Worm (Caenorhabditis elegans) whole organism, late embryonic: ENCODE data around the gene unc-43.
A peak's percentile ranks its signal among the peaks of the same experiment; 100 is the strongest.

Experiments
- C08G9.2 ChIP-seq: sonication (generic microtip); optimal IDR thresholded peaks from 2 replicates; lab custom pipeline; 2016; ENCODE audit warnings: mild to moderate bottlenecking, missing genetic modification characterization, moderate library complexity, missing compliant biosample characterization
- C38D4.7 ChIP-seq: fragments of 200-800 bp; sonication (Bioruptor generic); optimal IDR thresholded peaks from 2 replicates; lab custom pipeline; 2018; ENCODE audit warnings: mild to moderate bottlenecking, missing genetic modification characterization, moderate library complexity, missing compliant biosample characterization
- F13H6.1 ChIP-seq: sonication (generic microtip); optimal IDR thresholded peaks from 2 replicates; lab custom pipeline; 2016; ENCODE audit warnings: missing genetic modification characterization, missing compliant biosample characterization
- K02D7.2 ChIP-seq: sonication (generic microtip); optimal IDR thresholded peaks from 2 replicates; lab custom pipeline; 2017; ENCODE audit warnings: mild to moderate bottlenecking, missing genetic modification characterization, missing compliant biosample characterization
- T23F11.4 ChIP-seq: fragments of 200-800 bp; sonication (Bioruptor generic); optimal IDR thresholded peaks from 2 replicates; lab custom pipeline; 2018; ENCODE audit warnings: mild to moderate bottlenecking, missing genetic modification characterization, missing compliant biosample characterization
- ceh-14 ChIP-seq: sonication (generic microtip); optimal IDR thresholded peaks from 2 replicates; lab custom pipeline; 2016; ENCODE audit warnings: missing genotype, missing genetic modification characterization, missing compliant biosample characterization
- ceh-18 ChIP-seq: sonication (generic microtip); optimal IDR thresholded peaks from 2 replicates; lab custom pipeline; 2016; ENCODE audit warnings: missing genetic modification characterization, missing compliant biosample characterization
- ceh-22 ChIP-seq: sonication (generic microtip); optimal IDR thresholded peaks from 2 replicates; lab custom pipeline; 2017; ENCODE audit warnings: missing biosample characterization, missing genetic modification characterization
- ceh-31 ChIP-seq: sonication (generic microtip); optimal IDR thresholded peaks from 2 replicates; lab custom pipeline; 2016; ENCODE audit warnings: missing genetic modification characterization, missing compliant biosample characterization
- ceh-48 ChIP-seq: sonication (generic microtip); optimal IDR thresholded peaks from 2 replicates; lab custom pipeline; 2016; ENCODE audit warnings: missing genetic modification characterization, inconsistent platforms, missing compliant biosample characterization
- ceh-9 ChIP-seq: sonication (generic microtip); optimal IDR thresholded peaks from 2 replicates; lab custom pipeline; 2016; ENCODE audit warnings: mild to moderate bottlenecking, missing genetic modification characterization, inconsistent platforms, missing compliant biosample characterization
- che-1 ChIP-seq: sonication (generic microtip); optimal IDR thresholded peaks from 2 replicates; lab custom pipeline; 2016; ENCODE audit warnings: mild to moderate bottlenecking, missing genetic modification characterization, missing compliant biosample characterization
- dmd-4 ChIP-seq: sonication (generic microtip); optimal IDR thresholded peaks from 2 replicates; lab custom pipeline; 2016; ENCODE audit warnings: borderline replicate concordance, missing genetic modification characterization, missing compliant biosample characterization
- dve-1 ChIP-seq: sonication (generic microtip); optimal IDR thresholded peaks from 2 replicates; lab custom pipeline; 2017; ENCODE audit warnings: antibody characterized with exemption, mild to moderate bottlenecking, missing genetic modification characterization, missing compliant biosample characterization
- elt-2 ChIP-seq: sonication (generic microtip); optimal IDR thresholded peaks from 2 replicates; lab custom pipeline; 2016; ENCODE audit warnings: missing genetic modification reagents, missing genetic modification characterization, missing compliant biosample characterization
- fax-1 ChIP-seq: sonication (generic microtip); optimal IDR thresholded peaks from 2 replicates; lab custom pipeline; 2016; ENCODE audit warnings: missing genotype, missing genetic modification characterization, missing compliant biosample characterization
- fkh-10 ChIP-seq: fragments of 150-350 bp; optimal IDR thresholded peaks from 2 replicates; lab custom pipeline; 2014; ENCODE audit warnings: missing biosample characterization, missing genetic modification reagents, missing genetic modification characterization
- fkh-6 ChIP-seq: sonication (generic microtip); optimal IDR thresholded peaks from 2 replicates; lab custom pipeline; 2016; ENCODE audit warnings: missing genetic modification characterization, missing compliant biosample characterization
- hlh-13 ChIP-seq: fragments of 200-800 bp; sonication (Bioruptor generic); optimal IDR thresholded peaks from 2 replicates; lab custom pipeline; 2018; ENCODE audit warnings: mild to moderate bottlenecking, missing genetic modification characterization, missing compliant biosample characterization
- hlh-6 ChIP-seq: sonication (generic microtip); optimal IDR thresholded peaks from 2 replicates; lab custom pipeline; 2016; ENCODE audit warnings: missing genotype, missing genetic modification characterization, missing compliant biosample characterization
- hlh-8 ChIP-seq: sonication (generic microtip); optimal IDR thresholded peaks from 2 replicates; lab custom pipeline; 2016; ENCODE audit warnings: missing genotype, missing genetic modification characterization, missing compliant biosample characterization
- lim-6 ChIP-seq: sonication (generic microtip); optimal IDR thresholded peaks from 2 replicates; lab custom pipeline; 2016; ENCODE audit warnings: missing genetic modification characterization, missing compliant biosample characterization
- lin-11 ChIP-seq: fragments of 200-800 bp; sonication (Bioruptor generic); optimal IDR thresholded peaks from 2 replicates; lab custom pipeline; 2018; ENCODE audit warnings: mild to moderate bottlenecking, missing genetic modification characterization, missing compliant biosample characterization
- madf-2 ChIP-seq: sonication (generic microtip); optimal IDR thresholded peaks from 2 replicates; lab custom pipeline; 2017; ENCODE audit warnings: missing genetic modification characterization, missing compliant biosample characterization
- mec-3 ChIP-seq: sonication (generic microtip); optimal IDR thresholded peaks from 2 replicates; lab custom pipeline; 2016; ENCODE audit warnings: borderline replicate concordance, missing genetic modification characterization, missing compliant biosample characterization
- nfya-1 ChIP-seq: sonication (generic microtip); optimal IDR thresholded peaks from 2 replicates; lab custom pipeline; 2017; ENCODE audit warnings: missing genetic modification characterization, mild to moderate bottlenecking, missing compliant biosample characterization, antibody characterized with exemption, moderate library complexity
- nhr-232 ChIP-seq: sonication (generic microtip); optimal IDR thresholded peaks from 2 replicates; lab custom pipeline; 2016; ENCODE audit warnings: missing genetic modification characterization, missing compliant biosample characterization
- npax-4 ChIP-seq: sonication (generic microtip); optimal IDR thresholded peaks from 2 replicates; lab custom pipeline; 2016; ENCODE audit warnings: missing genetic modification characterization, missing compliant biosample characterization
- odd-2 ChIP-seq: sonication (generic microtip); optimal IDR thresholded peaks from 2 replicates; lab custom pipeline; 2017; ENCODE audit warnings: antibody characterized with exemption, mild to moderate bottlenecking, missing genetic modification characterization, missing compliant biosample characterization
- pqm-1 ChIP-seq: sonication (generic microtip); optimal IDR thresholded peaks from 2 replicates; lab custom pipeline; 2016; ENCODE audit warnings: missing genetic modification characterization, missing compliant biosample characterization
- pros-1 ChIP-seq: fragments of 150-350 bp; optimal IDR thresholded peaks from 2 replicates; lab custom pipeline; 2014; ENCODE audit warnings: missing biosample characterization, missing genetic modification reagents, missing genetic modification characterization
- ref-2 ChIP-seq: sonication (generic microtip); optimal IDR thresholded peaks from 2 replicates; lab custom pipeline; 2016; ENCODE audit warnings: missing genetic modification characterization, missing compliant biosample characterization
- rnt-1 ChIP-seq: sonication (generic microtip); optimal IDR thresholded peaks from 2 replicates; lab custom pipeline; 2016; ENCODE audit warnings: missing genetic modification characterization, missing compliant biosample characterization
- sdc-2 ChIP-seq: sonication (generic microtip); optimal IDR thresholded peaks from 2 replicates; lab custom pipeline; 2016; ENCODE audit warnings: missing genotype, missing genetic modification characterization, missing compliant biosample characterization
- sox-2 ChIP-seq: fragments of 200-800 bp; sonication (Bioruptor generic); IDR thresholded peaks from 2 replicates; pipeline ENCODE4 v1.3.6; 2022; ENCODE audit warnings: missing genetic modification reagents, missing genetic modification characterization, missing compliant biosample characterization
- sox-4 ChIP-seq: sonication (generic microtip); optimal IDR thresholded peaks from 2 replicates; lab custom pipeline; 2017; ENCODE audit warnings: mild to moderate bottlenecking, missing genetic modification characterization, inconsistent platforms, missing compliant biosample characterization
- tbx-2 ChIP-seq: sonication (generic microtip); optimal IDR thresholded peaks from 2 replicates; lab custom pipeline; 2016; ENCODE audit warnings: missing genetic modification characterization, missing compliant biosample characterization
- ttx-3 ChIP-seq: sonication (generic microtip); optimal IDR thresholded peaks from 2 replicates; lab custom pipeline; 2016; ENCODE audit warnings: missing genetic modification reagents, missing genetic modification characterization, missing compliant biosample characterization
- unc-42 ChIP-seq: sonication (generic microtip); optimal IDR thresholded peaks from 2 replicates; lab custom pipeline; 2016; ENCODE audit warnings: missing genotype, missing genetic modification characterization, missing compliant biosample characterization
- unc-55 ChIP-seq: sonication (generic microtip); optimal IDR thresholded peaks from 2 replicates; lab custom pipeline; 2017; ENCODE audit warnings: missing biosample characterization, missing genetic modification reagents, missing genetic modification characterization
- unc-86 ChIP-seq: sonication (generic microtip); optimal IDR thresholded peaks from 2 replicates; lab custom pipeline; 2016; ENCODE audit warnings: missing genetic modification characterization, missing compliant biosample characterization
- zip-5 ChIP-seq: sonication (generic microtip); optimal IDR thresholded peaks from 2 replicates; lab custom pipeline; 2016; ENCODE audit warnings: missing genetic modification characterization, missing compliant biosample characterization
- ztf-16 ChIP-seq: sonication (generic microtip); optimal IDR thresholded peaks from 2 replicates; lab custom pipeline; 2017; ENCODE audit warnings: missing genetic modification characterization, missing compliant biosample characterization

Gene unc-43

DNA sequence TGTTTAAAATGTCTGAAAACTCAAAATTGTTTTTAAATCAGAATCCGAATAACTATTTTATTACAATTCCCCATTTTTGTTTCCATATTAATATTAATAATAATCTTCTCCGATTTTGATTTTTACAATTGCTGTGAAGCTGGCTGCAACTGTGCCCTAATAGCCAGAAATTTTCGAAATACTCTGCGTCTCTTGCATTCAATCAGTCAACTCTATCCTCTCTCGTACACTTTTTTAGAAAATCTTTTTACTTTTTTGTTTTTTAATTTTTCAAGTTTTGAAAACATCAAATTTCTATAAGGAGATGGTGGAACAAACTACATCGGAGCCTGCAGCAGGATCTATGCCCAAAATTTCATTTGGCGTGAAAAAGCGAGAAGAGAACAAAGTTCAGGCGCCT, 7.8 kb upstream of the unc-43 start, which contains the start of gene gkow-1:
TSS of gene gkow-1 (plus strand) at position 301 of the 400 bp plus-strand sequence.
- TF ChIP-seq ceh-18 (tag; lab: Kevin White, UChicago) (no peak), rnt-1 (tag; lab: Kevin White, UChicago) (no peak), nfya-1 (no peak), ceh-9 (tag; lab: Kevin White, UChicago) (no peak), K02D7.2 (tag; lab: Kevin White, UChicago) (no peak), pros-1 (tag; lab: Kevin White, UChicago) (no peak), fax-1 (tag; lab: Kevin White, UChicago) (no peak), sox-2 (GFP tag; lab: Robert Waterston, UW) (no peak), sox-4 (tag; lab: Kevin White, UChicago) (no peak), ref-2 (tag; lab: Kevin White, UChicago) (no peak), hlh-13 (GFP tag; lab: Kevin White, UChicago) (no peak), madf-2 (tag; lab: Kevin White, UChicago) (no peak), ztf-16 (tag; lab: Kevin White, UChicago) (no peak), dve-1 (tag; lab: Kevin White, UChicago) (no peak), pqm-1 (tag; lab: Kevin White, UChicago) (no peak), nhr-232 (no peak), fkh-6 (tag; lab: Kevin White, UChicago) (no peak), fkh-10 (GFP tag; lab: Kevin White, UChicago) (no peak)

DNA sequence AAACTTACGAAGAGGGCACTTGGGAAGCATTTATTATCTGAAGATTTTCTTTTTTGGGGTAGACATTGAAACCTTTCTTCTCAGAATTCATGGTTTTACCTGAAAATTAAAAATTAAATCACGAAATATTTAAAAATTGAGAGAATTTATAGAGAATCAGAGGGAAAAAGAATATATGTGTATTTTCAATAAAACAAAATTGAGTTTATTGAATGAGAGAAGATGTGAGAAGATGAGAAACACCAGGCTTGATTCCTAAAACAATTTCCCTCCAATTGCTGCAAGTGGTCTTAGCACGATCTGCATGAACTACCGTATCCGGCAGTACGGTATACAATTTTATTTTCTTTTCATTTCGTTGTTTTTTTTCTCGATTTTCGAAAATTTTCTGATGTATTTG, 7.1 kb upstream of the unc-43 start, which contains the start of gene R11A8.1:
TSS of gene R11A8.1 (minus strand) at position 101 of the 400 bp plus-strand sequence.
- TF ChIP-seq T23F11.4 (GFP tag; lab: Kevin White, UChicago): no peak
- TF ChIP-seq K02D7.2 (tag; lab: Kevin White, UChicago): no peak
- TF ChIP-seq fkh-10 (GFP tag; lab: Kevin White, UChicago): no peak
- TF ChIP-seq unc-86 (tag; lab: Kevin White, UChicago): no peak
- TF ChIP-seq C08G9.2 (tag; lab: Kevin White, UChicago): no peak
- TF ChIP-seq zip-5: no peak
- no peak for TF ChIP-seq unc-55 (GFP tag; lab: Kevin White, UChicago)
- TF ChIP-seq madf-2 (tag; lab: Kevin White, UChicago): no peak

DNA sequence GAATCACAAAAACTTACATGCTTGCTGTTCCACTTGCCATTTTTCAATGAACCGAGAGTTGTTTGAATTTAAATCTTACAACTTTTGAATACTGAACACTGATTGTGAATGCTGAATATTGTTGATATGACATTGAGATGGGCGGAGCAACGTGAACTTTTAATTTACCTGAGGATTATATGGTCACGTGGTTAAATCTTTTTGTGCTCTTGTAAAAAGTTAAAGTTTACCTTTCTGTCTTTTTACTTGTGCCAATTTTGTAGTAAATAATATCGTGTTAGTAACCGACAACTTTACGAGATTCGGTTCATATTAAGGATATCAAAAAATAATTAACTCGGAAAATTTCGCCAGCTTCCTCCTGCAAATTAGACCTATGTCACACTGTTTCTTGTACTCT, 2.2 kb upstream of the unc-43 start, which contains the start of gene Y43C5B.2:
TSS of gene Y43C5B.2 (minus strand) at position 101 of the 400 bp plus-strand sequence.
- no peak for TF ChIP-seq tbx-2
- TF ChIP-seq hlh-6: no peak
- TF ChIP-seq sdc-2 (tag; lab: Kevin White, UChicago): no peak
- no peak for TF ChIP-seq ceh-31 (tag; lab: Kevin White, UChicago)
- no peak for TF ChIP-seq ceh-22 (tag; lab: Kevin White, UChicago)
- no peak for TF ChIP-seq elt-2
- no peak for TF ChIP-seq mec-3 (tag; lab: Kevin White, UChicago)
- no peak for TF ChIP-seq dve-1 (tag; lab: Kevin White, UChicago)
- TF ChIP-seq sox-4 (tag; lab: Kevin White, UChicago): no peak
- no peak for TF ChIP-seq fkh-10 (GFP tag; lab: Kevin White, UChicago)
- TF ChIP-seq ceh-18 (tag; lab: Kevin White, UChicago): no peak
- no peak for TF ChIP-seq npax-4
- TF ChIP-seq pros-1 (tag; lab: Kevin White, UChicago): no peak
- TF ChIP-seq odd-2: no peak
- TF ChIP-seq ttx-3: no peak
- no peak for TF ChIP-seq lim-6
- TF ChIP-seq dmd-4: no peak
- TF ChIP-seq lin-11: no peak
- TF ChIP-seq rnt-1 (tag; lab: Kevin White, UChicago): no peak
- TF ChIP-seq ref-2 (tag; lab: Kevin White, UChicago): no peak

DNA sequence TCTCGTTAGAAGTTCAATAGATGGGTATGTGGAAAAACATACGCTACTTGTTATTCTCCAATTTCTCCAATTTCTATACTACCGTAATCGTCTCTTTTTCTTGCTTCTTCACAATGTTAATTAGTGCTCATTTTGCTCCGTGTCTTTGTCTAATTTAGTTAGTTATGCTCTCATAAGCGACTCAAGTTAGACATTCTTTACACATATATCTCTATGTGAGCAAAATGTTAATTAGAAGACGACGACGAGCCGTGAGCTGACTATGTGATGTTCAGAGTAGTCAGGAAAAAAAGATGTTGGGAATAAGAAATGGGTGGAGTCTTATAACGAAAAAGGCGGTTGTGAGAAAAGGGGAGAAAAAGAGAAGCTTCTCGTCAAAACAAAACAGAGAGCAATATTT, 2.5 kb downstream of the unc-43 start:
- TF ChIP-seq ttx-3: no peak
- TF ChIP-seq C08G9.2 (tag; lab: Kevin White, UChicago): no peak
- TF ChIP-seq madf-2 (tag; lab: Kevin White, UChicago): no peak
- no peak for TF ChIP-seq T23F11.4 (GFP tag; lab: Kevin White, UChicago)
- no peak for TF ChIP-seq hlh-8
- no peak for TF ChIP-seq sox-2 (GFP tag; lab: Robert Waterston, UW)
- peak; percentile 51 for TF ChIP-seq ceh-14
- no peak for TF ChIP-seq ztf-16 (tag; lab: Kevin White, UChicago)
- no peak for TF ChIP-seq zip-5
- TF ChIP-seq C38D4.7 (GFP tag; lab: Kevin White, UChicago): no peak
- TF ChIP-seq hlh-6: no peak
- no peak for TF ChIP-seq pros-1 (tag; lab: Kevin White, UChicago)
- no peak for TF ChIP-seq hlh-13 (GFP tag; lab: Kevin White, UChicago)
- no peak for TF ChIP-seq F13H6.1
- no peak for TF ChIP-seq ceh-48 (tag; lab: Kevin White, UChicago)
- TF ChIP-seq unc-42 (tag; lab: Kevin White, UChicago): peak; percentile 40
- TF ChIP-seq unc-86 (tag; lab: Kevin White, UChicago): no peak
- no peak for TF ChIP-seq che-1 (tag; lab: Kevin White, UChicago)
- TF ChIP-seq, all 69 proteins: peak for 2
